Fruit fly (Drosophila melanogaster): ENCODE data around the gene bcn92.
A peak's percentile ranks its signal among the peaks of the same experiment; 100 is the strongest.

bcn92 gene

dm6 chrX:2145690-2146470 is 3.6 kb downstream of the bcn92 start (continued):
- TF ChIP-seq sob (GFP tag; IDR thresholded peaks at IDR 0.05) (peak; percentile 42), stc (GFP tag; IDR thresholded peaks at IDR 0.05) (no peak), Max (GFP tag; optimal IDR thresholded peaks at IDR 0.05) (peak; percentile 31), grau (tag; optimal IDR thresholded peaks at IDR 0.05) (peak; percentile 49), lmd (GFP tag; IDR thresholded peaks at IDR 0.05) (peak; percentile 35; the same call in 1 of the 2 replicates), CG2889 (GFP tag; IDR thresholded peaks at IDR 0.05) (no peak), CG1832 (GFP tag; optimal IDR thresholded peaks at IDR 0.05) (no peak), D19A (tag; optimal IDR thresholded peaks at IDR 0.05) (no peak), ind (GFP tag; optimal IDR thresholded peaks at IDR 0.05) (peak; percentile 55), CG11504 (tag; optimal IDR thresholded peaks at IDR 0.05) (peak; percentile 47), scrt (GFP tag; optimal IDR thresholded peaks at IDR 0.05) (no peak), gsb (GFP tag; IDR thresholded peaks at IDR 0.05) (no peak), Fer3 (tag; optimal IDR thresholded peaks at IDR 0.05) (peak; percentile 7), Aef1 (GFP tag; IDR thresholded peaks at IDR 0.05) (peak; percentile 46; the same call in 1 of the 3 replicates), wor (GFP tag; IDR thresholded peaks at IDR 0.05) (no peak), CG33557 (GFP tag; optimal IDR thresholded peaks at IDR 0.05) (peak; percentile 42), rib (GFP tag; IDR thresholded peaks at IDR 0.05) (0 out of 2 replicates have a peak, but pooled peaks have one; percentile 37), Trl (optimal IDR thresholded peaks at IDR 0.05) (no peak), Trl (GFP tag; optimal IDR thresholded peaks at IDR 0.05) (peak; percentile 60), kay (GFP tag; optimal IDR thresholded peaks at IDR 0.05) (no peak), Dp (GFP tag; optimal IDR thresholded peaks at IDR 0.05) (no peak), CHES-1-like (GFP tag; optimal IDR thresholded peaks at IDR 0.05) (peak; percentile 20), nau (GFP tag; optimal IDR thresholded peaks at IDR 0.05) (no peak), CG13894 (tag; optimal IDR thresholded peaks at IDR 0.05) (peak; percentile 42), CG5953 (GFP tag; IDR thresholded peaks at IDR 0.05) (no peak), lov (optimal IDR thresholded peaks at IDR 0.05) (no peak), lov (GFP tag; IDR thresholded peaks at IDR 0.05) (no peak), twi (tag; optimal IDR thresholded peaks at IDR 0.05) (peak; percentile 6), CG18619 (GFP tag; optimal IDR thresholded peaks at IDR 0.05) (peak; percentile 27), fd3F (GFP tag; optimal IDR thresholded peaks at IDR 0.05) (peak; percentile 18), ab (GFP tag; optimal IDR thresholded peaks at IDR 0.05) (no peak), Ets97D (GFP tag; optimal IDR thresholded peaks at IDR 0.05) (no peak), Dek (tag; optimal IDR thresholded peaks at IDR 0.05) (no peak), vfl (GFP tag; optimal IDR thresholded peaks at IDR 0.05) (no peak), tll (GFP tag; optimal IDR thresholded peaks at IDR 0.05) (peak; percentile 47 to 62), CG8089 (GFP tag; optimal IDR thresholded peaks at IDR 0.05) (no peak), CG14050 (GFP tag; IDR thresholded peaks at IDR 0.05) (no peak), vvl (GFP tag; IDR thresholded peaks at IDR 0.05) (no peak; the same call in 1 of the 2 replicates), CoRest (tag; optimal IDR thresholded peaks at IDR 0.05) (peak; percentile 45), CTCF (GFP tag; optimal IDR thresholded peaks at IDR 0.05) (no peak), gem (tag; optimal IDR thresholded peaks at IDR 0.05) (peak; percentile 53), Camta (GFP tag; optimal IDR thresholded peaks at IDR 0.05) (peak; percentile 7), lilli (GFP tag; optimal IDR thresholded peaks at IDR 0.05) (peak; percentile 37), CG2712 (tag; optimal IDR thresholded peaks at IDR 0.05) (peak; percentile 51), CG16863 (GFP tag; optimal IDR thresholded peaks at IDR 0.05) (no peak), pan (optimal IDR thresholded peaks at IDR 0.05) (no peak), pan (GFP tag; optimal IDR thresholded peaks at IDR 0.05 in 1 of 2, IDR thresholded peaks at IDR 0.05 in 1 of 2) (no peak), CG2875 (GFP tag; optimal IDR thresholded peaks at IDR 0.05) (no peak), Sry-δ (GFP tag; optimal IDR thresholded peaks at IDR 0.05) (peak; percentile 86), Stat92E (GFP tag; optimal IDR thresholded peaks at IDR 0.05) (peak in 1 of 3 experiments; percentile 3), dati (GFP tag; IDR thresholded peaks at IDR 0.05) (no peak)

All from whole organism, embryonic.